Fruit fly (Drosophila melanogaster) whole organism, larva: ENCODE results near the gene Zip99C.

ENCODE experiments used
- noc ChIP-seq: fragments of 200-800 bp; sonication (Bioruptor generic); optimal IDR thresholded peaks from 3 replicates; lab custom pipeline; 2019; ENCODE audit warnings: missing biosample characterization, mild to moderate bottlenecking, missing genetic modification characterization, moderate library complexity

The Zip99C gene

DNA sequence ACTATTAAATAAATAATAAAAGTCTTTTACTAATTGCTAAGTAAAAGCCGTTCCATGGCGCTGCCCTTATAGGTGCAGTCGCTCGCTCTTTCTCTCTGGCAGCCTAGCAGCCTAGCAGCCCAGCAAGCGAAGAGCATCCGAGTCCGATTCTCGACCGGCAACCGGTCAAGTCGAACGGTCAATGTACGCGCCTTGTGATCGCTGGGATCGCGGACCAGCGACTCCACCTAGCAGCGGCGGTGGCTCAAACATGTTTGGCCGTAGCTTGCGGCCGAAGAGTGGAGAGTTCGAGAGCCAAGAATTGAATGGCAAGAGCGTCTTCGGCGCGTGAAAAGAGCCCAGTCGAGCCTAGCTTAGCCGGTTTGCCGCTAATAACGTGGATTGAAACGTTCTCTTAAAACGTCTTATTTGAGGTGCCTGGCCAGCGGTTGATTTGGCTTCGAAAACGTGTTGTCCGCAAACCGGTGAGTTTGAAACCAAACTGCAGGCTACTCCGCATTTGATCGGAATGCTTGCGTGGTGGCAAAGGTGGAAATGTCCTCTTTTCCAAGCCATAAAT lies 39.4 kb downstream of the Zip99C start:
- no peak for TF ChIP-seq noc (tag; lab: Kevin White, UChicago)

DNA sequence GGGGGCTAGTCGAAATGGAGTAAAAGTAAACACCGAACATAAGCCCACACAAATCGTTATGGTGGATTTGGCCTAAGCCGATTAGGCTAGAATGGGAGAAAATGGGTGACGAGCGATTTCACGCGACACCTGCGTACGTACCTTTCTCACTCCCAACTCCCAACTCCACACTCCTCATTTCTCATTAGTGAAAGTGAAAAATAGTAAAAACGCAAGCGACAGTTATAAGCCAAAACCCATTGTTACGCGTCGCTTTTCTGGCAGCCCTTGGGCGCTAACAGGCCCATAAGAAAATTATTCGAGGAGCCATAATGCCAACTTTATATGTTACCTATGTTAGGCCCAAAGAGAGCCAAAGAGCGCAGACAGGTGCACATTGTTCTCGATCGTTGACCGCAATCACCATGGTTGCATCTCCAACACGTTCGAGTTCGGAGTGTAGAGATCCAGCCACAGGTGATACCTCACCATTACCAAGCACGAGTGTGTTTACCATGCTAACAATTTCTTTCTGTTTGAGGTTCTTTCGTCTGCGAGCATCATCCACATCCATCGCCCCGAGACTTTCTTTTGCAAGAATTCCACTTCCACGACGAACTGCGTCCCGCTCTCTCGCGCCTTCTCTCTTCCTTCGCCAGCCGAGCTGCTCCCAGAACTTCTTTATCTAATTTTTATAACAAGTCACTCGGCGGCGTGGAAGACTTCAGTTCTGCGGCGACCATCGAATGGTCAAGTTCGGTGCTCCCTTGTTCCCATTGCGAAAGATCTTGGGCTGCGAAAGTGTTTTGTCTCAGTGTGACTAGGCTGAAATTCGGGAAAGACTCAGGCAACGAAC lies 50.0 kb downstream of the Zip99C start, which contains the start of gene neo:
Gene neo (plus strand): TSS at position 698 of the 835 bp plus-strand sequence.
- no peak for TF ChIP-seq noc (tag; lab: Kevin White, UChicago)

DNA sequence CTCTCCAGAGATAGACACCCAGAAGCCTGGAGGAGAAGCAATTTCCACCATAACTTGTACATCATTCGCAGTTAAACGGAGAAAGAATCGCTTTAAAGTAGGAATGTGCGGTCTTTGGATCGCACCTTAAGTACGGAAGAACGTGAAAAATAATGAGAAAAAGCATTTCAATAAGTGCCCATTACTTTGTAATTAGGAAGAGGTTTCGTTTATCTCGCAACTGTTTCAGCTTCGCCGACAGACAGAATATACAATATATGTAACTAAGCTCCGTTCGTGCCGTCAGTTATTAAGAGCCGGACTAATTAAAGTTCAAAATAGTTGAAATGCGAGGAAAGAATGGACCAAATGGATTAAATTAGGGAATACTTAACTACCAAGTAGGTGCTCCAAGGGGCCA lies 51.0 kb downstream of the Zip99C start, which contains the start of gene CG7829:
Gene CG7829 (minus strand): TSS at position 101 of the 400 bp plus-strand sequence.
- TF ChIP-seq noc (tag; lab: Kevin White, UChicago) = no peak

DNA sequence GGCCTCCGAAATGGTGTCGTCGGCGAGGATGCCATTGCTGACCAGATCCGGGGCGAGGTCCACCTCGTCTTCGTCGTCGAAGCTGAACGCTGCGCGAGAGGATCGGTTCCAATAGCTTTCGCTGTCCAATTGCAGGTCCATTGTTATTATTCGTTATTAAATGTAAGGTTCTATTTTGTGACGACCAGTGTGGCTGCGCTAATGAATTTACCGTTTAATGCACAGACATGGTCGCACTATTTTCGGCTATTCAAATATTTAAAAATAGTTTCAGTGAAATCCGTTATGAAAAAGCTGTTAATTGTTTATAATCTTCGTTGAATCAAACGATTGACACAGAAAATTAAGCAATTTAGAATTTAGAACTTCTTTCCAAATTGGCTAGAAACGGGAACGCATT lies 52.4 kb downstream of the Zip99C start, which contains the start of gene Vps16B:
Gene Vps16B (minus strand): TSS at position 186 of the 400 bp plus-strand sequence.
- TF ChIP-seq noc (tag; lab: Kevin White, UChicago) = no peak
